Worm (Caenorhabditis elegans): ENCODE results near the gene C09B9.85.
"Not testable (repeated sequence)": the region's sequence is repeated elsewhere in the genome, so short reads cannot be mapped to it uniquely, and the experiment has no call there.

C09B9.85 gene

ce11 chrIV:5045389-5045788 lies 19.8 kb upstream of the C09B9.85 start, which contains the start of gene hot-9:
Gene hot-9 (minus strand): TSS chrIV:5045489.
- TF ChIP-seq cog-1 (tag; optimal IDR thresholded peaks at IDR 0.05) (no peak), flt-1 (GFP tag; IDR thresholded peaks at IDR 0.05) (no peak), ztf-23 (GFP tag; IDR thresholded peaks at IDR 0.05) (no peak), med-1 (GFP tag; optimal IDR thresholded peaks at IDR 0.05; ENCODE audit: insufficient read depth) (no peak), klf-2 (GFP tag; conservative IDR thresholded peaks at IDR 0.05) (no peak), ref-1 (GFP tag; conservative IDR thresholded peaks at IDR 0.05) (no peak)

ce11 chrIV:5038744-5039143 lies 13.2 kb upstream of the C09B9.85 start:
- TF ChIP-seq klf-2 (GFP tag; conservative IDR thresholded peaks at IDR 0.05) (no peak), ref-1 (GFP tag; conservative IDR thresholded peaks at IDR 0.05) (no peak; the same call in 1 of the 2 replicates), ztf-23 (GFP tag; IDR thresholded peaks at IDR 0.05) (peak; percentile 63; the same call in 1 of the 2 replicates), med-1 (GFP tag; optimal IDR thresholded peaks at IDR 0.05; ENCODE audit: insufficient read depth) (peak; percentile 52), cog-1 (tag; optimal IDR thresholded peaks at IDR 0.05) (no peak), tab-1 (GFP tag; IDR thresholded peaks at IDR 0.05) (peak; percentile 80; the same call in 1 of the 2 replicates), T22C8.4 (GFP tag; IDR thresholded peaks at IDR 0.05) (no peak; the same call in none of the 2 replicates), flt-1 (GFP tag; IDR thresholded peaks at IDR 0.05) (peak; percentile 85), ztf-29 (GFP tag; IDR thresholded peaks at IDR 0.05) (no peak)

ce11 chrIV:5037489-5037888 lies 11.9 kb upstream of the C09B9.85 start, which contains the start of gene C09B9.1:
Gene C09B9.1 (plus strand): TSS chrIV:5037789.
- no peak for TF ChIP-seq ref-1 (GFP tag; conservative IDR thresholded peaks at IDR 0.05)
- no peak for TF ChIP-seq tab-1 (GFP tag; IDR thresholded peaks at IDR 0.05)
- TF ChIP-seq cog-1 (tag; optimal IDR thresholded peaks at IDR 0.05), result no peak
- TF ChIP-seq flt-1 (GFP tag; IDR thresholded peaks at IDR 0.05), result no peak
- TF ChIP-seq ztf-29 (GFP tag; IDR thresholded peaks at IDR 0.05), result no peak
- no peak for TF ChIP-seq T22C8.4 (GFP tag; IDR thresholded peaks at IDR 0.05)
- TF ChIP-seq med-1 (GFP tag; optimal IDR thresholded peaks at IDR 0.05; ENCODE audit: insufficient read depth), result no peak
- no peak for TF ChIP-seq klf-2 (GFP tag; conservative IDR thresholded peaks at IDR 0.05)
- TF ChIP-seq ztf-23 (GFP tag; IDR thresholded peaks at IDR 0.05), result no peak

- TF ChIP-seq ztf-23 (GFP tag; IDR thresholded peaks at IDR 0.05) (no peak), flt-1 (GFP tag; IDR thresholded peaks at IDR 0.05) (no peak), med-1 (GFP tag; optimal IDR thresholded peaks at IDR 0.05; ENCODE audit: insufficient read depth) (no peak)
Measured at ce11 chrIV:5033276-5033675, 7.7 kb upstream of the C09B9.85 start, which contains the start of gene C09B9.4. Gene C09B9.4 (minus strand): TSS chrIV:5033376.

- no peak for TF ChIP-seq T22C8.4 (GFP tag; IDR thresholded peaks at IDR 0.05)
- no peak for TF ChIP-seq ztf-23 (GFP tag; IDR thresholded peaks at IDR 0.05)
- no peak for TF ChIP-seq tab-1 (GFP tag; IDR thresholded peaks at IDR 0.05)
- no peak for TF ChIP-seq klf-2 (GFP tag; conservative IDR thresholded peaks at IDR 0.05)
- no peak for TF ChIP-seq ztf-29 (GFP tag; IDR thresholded peaks at IDR 0.05)
- no peak for TF ChIP-seq cog-1 (tag; optimal IDR thresholded peaks at IDR 0.05)
- no peak for TF ChIP-seq flt-1 (GFP tag; IDR thresholded peaks at IDR 0.05)
- TF ChIP-seq med-1 (GFP tag; optimal IDR thresholded peaks at IDR 0.05; ENCODE audit: insufficient read depth), result no peak
- no peak for TF ChIP-seq ref-1 (GFP tag; conservative IDR thresholded peaks at IDR 0.05)
Measured at ce11 chrIV:5031346-5031745, 5.8 kb upstream of the C09B9.85 start.

ce11 chrIV:5028978-5029377 lies 3.4 kb upstream of the C09B9.85 start, which contains the start of the genes best-6 and C09B9.2:
Gene best-6 (minus strand): TSS chrIV:5029078.
Gene C09B9.2 (plus strand): TSS chrIV:5029291.
- no peak for TF ChIP-seq tab-1 (GFP tag; IDR thresholded peaks at IDR 0.05)
- no peak for TF ChIP-seq ref-1 (GFP tag; conservative IDR thresholded peaks at IDR 0.05)
- TF ChIP-seq T22C8.4 (GFP tag; IDR thresholded peaks at IDR 0.05), result no peak
- no peak for TF ChIP-seq cog-1 (tag; optimal IDR thresholded peaks at IDR 0.05)
- TF ChIP-seq ztf-23 (GFP tag; IDR thresholded peaks at IDR 0.05), result no peak
- no peak for TF ChIP-seq ztf-29 (GFP tag; IDR thresholded peaks at IDR 0.05)
- no peak for TF ChIP-seq med-1 (GFP tag; optimal IDR thresholded peaks at IDR 0.05; ENCODE audit: insufficient read depth)
- TF ChIP-seq flt-1 (GFP tag; IDR thresholded peaks at IDR 0.05), result no peak
- TF ChIP-seq klf-2 (GFP tag; conservative IDR thresholded peaks at IDR 0.05), result no peak

- TF ChIP-seq flt-1 (GFP tag; IDR thresholded peaks at IDR 0.05), result no peak
- TF ChIP-seq ztf-23 (GFP tag; IDR thresholded peaks at IDR 0.05), result no peak
- no peak for TF ChIP-seq cog-1 (tag; optimal IDR thresholded peaks at IDR 0.05)
- no peak for TF ChIP-seq ref-1 (GFP tag; conservative IDR thresholded peaks at IDR 0.05)
- no peak for TF ChIP-seq med-1 (GFP tag; optimal IDR thresholded peaks at IDR 0.05; ENCODE audit: insufficient read depth)
- no peak for TF ChIP-seq klf-2 (GFP tag; conservative IDR thresholded peaks at IDR 0.05)
- no peak for TF ChIP-seq ztf-29 (GFP tag; IDR thresholded peaks at IDR 0.05)
- no peak for TF ChIP-seq tab-1 (GFP tag; IDR thresholded peaks at IDR 0.05)
- TF ChIP-seq T22C8.4 (GFP tag; IDR thresholded peaks at IDR 0.05), result no peak
Measured at ce11 chrIV:5020533-5020932, 5.0 kb downstream of the C09B9.85 start, which contains the start of gene T28H11.8. Gene T28H11.8 (minus strand): TSS chrIV:5020633.

- TF ChIP-seq tab-1 (GFP tag; IDR thresholded peaks at IDR 0.05), result 0 out of 2 replicates have a peak, but pooled peaks have one; percentile 9
Measured at ce11 chrIV:5017075-5017474, 8.5 kb downstream of the C09B9.85 start, which contains the start of gene T28H11.7. Gene T28H11.7 (minus strand): TSS chrIV:5017175.

- TF ChIP-seq cog-1 (tag; optimal IDR thresholded peaks at IDR 0.05); tab-1 (GFP tag; IDR thresholded peaks at IDR 0.05); ztf-29 (GFP tag; IDR thresholded peaks at IDR 0.05): not testable (repeated sequence)
Measured at ce11 chrIV:5016461-5016860, 9.1 kb downstream of the C09B9.85 start, which contains the start of gene ssq-4. Gene ssq-4 (plus strand): TSS chrIV:5016479.

- TF ChIP-seq ztf-29 (GFP tag; IDR thresholded peaks at IDR 0.05) (no peak), cog-1 (tag; optimal IDR thresholded peaks at IDR 0.05) (no peak), T22C8.4 (GFP tag; IDR thresholded peaks at IDR 0.05) (no peak), klf-2 (GFP tag; conservative IDR thresholded peaks at IDR 0.05) (no peak), med-1 (GFP tag; optimal IDR thresholded peaks at IDR 0.05; ENCODE audit: insufficient read depth) (no peak), ztf-23 (GFP tag; IDR thresholded peaks at IDR 0.05) (no peak), ref-1 (GFP tag; conservative IDR thresholded peaks at IDR 0.05) (no peak), flt-1 (GFP tag; IDR thresholded peaks at IDR 0.05) (no peak), tab-1 (GFP tag; IDR thresholded peaks at IDR 0.05) (no peak)
Measured at ce11 chrIV:5012241-5012640, 13.3 kb downstream of the C09B9.85 start, which contains the start of gene srm-1. Gene srm-1 (plus strand): TSS chrIV:5012541.

Measured in whole organism, midembryonic.